Worm (Caenorhabditis elegans): ENCODE results near the gene ufd-2.

The ufd-2 gene

ce11 chrII:8106921-8107695, 44.6 kb downstream of the ufd-2 start, which contains the start of the genes chst-1 and C41C4.9:
TSS of gene chst-1 (minus strand) at chrII:8106971.
TSS of gene C41C4.9 (plus strand) at chrII:8107645.
- peak; percentile 90 for TF ChIP-seq dao-5 (tag; optimal IDR thresholded peaks at IDR 0.05)
- TF ChIP-seq W03F9.2 (tag; optimal IDR thresholded peaks at IDR 0.05): no peak
- TF ChIP-seq him-1 (tag; optimal IDR thresholded peaks at IDR 0.05): peak; percentile 19

DNA sequence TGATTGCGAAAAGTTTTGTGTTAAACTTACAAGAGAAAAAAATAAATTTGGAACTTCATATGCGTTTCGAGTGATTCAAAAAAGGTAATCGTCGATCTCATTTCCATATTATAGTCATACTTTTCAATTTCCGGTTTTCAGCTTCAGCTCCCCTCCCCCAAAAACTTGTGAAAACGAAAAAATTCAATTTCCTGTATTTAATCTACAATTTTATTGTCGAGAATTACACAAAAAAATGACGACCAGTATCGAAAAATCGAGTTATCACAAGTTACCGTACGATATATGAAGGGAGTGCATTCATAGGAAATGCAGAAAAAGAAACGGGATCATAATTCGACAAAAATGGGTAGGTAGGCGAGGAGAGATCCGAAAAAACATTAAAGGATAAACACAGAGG, 49.5 kb downstream of the ufd-2 start, which contains the start of gene lron-4:
Gene lron-4 (minus strand): TSS at position 101 of the 400 bp plus-strand sequence.
- no peak for TF ChIP-seq dao-5 (tag; optimal IDR thresholded peaks at IDR 0.05)
- no peak for TF ChIP-seq him-1 (tag; optimal IDR thresholded peaks at IDR 0.05)
- TF ChIP-seq W03F9.2 (tag; optimal IDR thresholded peaks at IDR 0.05): no peak
